Fruit fly (Drosophila melanogaster) whole organism, embryonic: ENCODE measurements around the gene Caf1-55.

ENCODE experiments used
- B-H1 ChIP-seq: fragments of 200-800 bp; sonication (Bioruptor generic); IDR thresholded peaks from 3 replicates; pipeline ENCODE4 v1.3.6; 2022; ENCODE audit warnings: missing biosample characterization, missing genetic modification characterization
- B-H2 ChIP-seq: fragments of 200-800 bp; sonication (Bioruptor generic); optimal IDR thresholded peaks from 2 replicates; lab custom pipeline; 2018; ENCODE audit warnings: missing biosample characterization, mild to moderate bottlenecking, missing genetic modification characterization
- Bdp1 ChIP-seq: fragments of 200-800 bp; sonication (Bioruptor generic); optimal IDR thresholded peaks from 3 replicates; lab custom pipeline; 2016; ENCODE audit warnings: missing biosample characterization, missing genetic modification characterization
- Bgb ChIP-seq: fragments of 200-800 bp; sonication (Bioruptor generic); IDR thresholded peaks from 2 replicates; pipeline ENCODE4 v1.3.6; 2022; ENCODE audit warnings: missing biosample characterization, missing genetic modification characterization; ENCODE audit not compliant: partially characterized antibody
- CG10274 ChIP-seq: fragments of 200-800 bp; sonication (Bioruptor generic); optimal IDR thresholded peaks from 3 replicates; lab custom pipeline; 2017; ENCODE audit warnings: missing biosample characterization, mild to moderate bottlenecking, missing genetic modification characterization
- CG11247 ChIP-seq: fragments of 200-800 bp; sonication (Bioruptor generic); IDR thresholded peaks from 2 replicates; pipeline ENCODE4 v1.3.6; 2022; ENCODE audit warnings: missing biosample characterization, missing genetic modification characterization
- CG11504 ChIP-seq: fragments of 200-800 bp; sonication (Bioruptor generic); optimal IDR thresholded peaks from 3 replicates; lab custom pipeline; 2019; ENCODE audit warnings: missing biosample characterization, mild to moderate bottlenecking, missing genetic modification characterization, moderate library complexity
- CG12942 ChIP-seq: fragments of 200-800 bp; sonication (Bioruptor generic); optimal IDR thresholded peaks from 3 replicates; lab custom pipeline; 2016; ENCODE audit warnings: missing biosample characterization, missing genetic modification characterization
- CG14710 ChIP-seq: fragments of 200-800 bp; sonication (Bioruptor generic); optimal IDR thresholded peaks from 3 replicates; lab custom pipeline; 2019; ENCODE audit warnings: missing biosample characterization, mild to moderate bottlenecking, missing genetic modification characterization, moderate library complexity
- CG1603 ChIP-seq: fragments of 200-800 bp; sonication (Bioruptor generic); optimal IDR thresholded peaks from 2 replicates; lab custom pipeline; 2019; ENCODE audit warnings: missing biosample characterization, mild to moderate bottlenecking, missing genetic modification characterization, moderate library complexity
- CG30431 ChIP-seq: fragments of 200-800 bp; sonication (Bioruptor generic); optimal IDR thresholded peaks from 2 replicates; lab custom pipeline; 2017; ENCODE audit warnings: missing biosample characterization, missing genetic modification characterization
- CG32767 ChIP-seq: fragments of 200-800 bp; sonication (Bioruptor generic); IDR thresholded peaks from 2 replicates; pipeline ENCODE4 v1.3.6; 2022; ENCODE audit warnings: missing biosample characterization, missing genetic modification characterization
- CG43689 ChIP-seq: fragments of 200-800 bp; sonication (Bioruptor generic); IDR thresholded peaks from 2 replicates; pipeline ENCODE4 v1.3.6; 2022; ENCODE audit warnings: missing biosample characterization, missing genetic modification characterization
- CG4617 ChIP-seq: fragments of 200-800 bp; sonication (Bioruptor generic); optimal IDR thresholded peaks from 3 replicates; lab custom pipeline; 2016; ENCODE audit warnings: missing biosample characterization, missing genetic modification characterization, borderline replicate concordance
- CG8388 ChIP-seq: fragments of 200-800 bp; sonication (Bioruptor generic); optimal IDR thresholded peaks from 2 replicates; lab custom pipeline; 2019; ENCODE audit warnings: missing biosample characterization, mild to moderate bottlenecking, missing genetic modification characterization, moderate library complexity
- D ChIP-seq, 2 experiments: fragments of 200-800 bp in 1 of 2; fragments of >200 bp in 1 of 2; sonication (Bioruptor generic) in 1 of 2; optimal IDR thresholded peaks; 2 replicates in 1 of 2; 3 replicates in 1 of 2; lab custom pipeline; 2017; ENCODE audit warnings: mild to moderate bottlenecking in 1 of 2, missing biosample characterization in 1 of 2, missing genetic modification characterization in 1 of 2, missing genetic modification reagents in 1 of 2
- Deaf1 ChIP-seq: fragments of 200-800 bp; optimal IDR thresholded peaks from 3 replicates; lab custom pipeline; 2019; ENCODE audit warnings: missing biosample characterization, mild to moderate bottlenecking, missing genetic modification characterization, moderate library complexity
- Dfd ChIP-seq, 2 experiments: fragments of >200 bp; optimal IDR thresholded peaks; 2 replicates each; lab custom pipeline; 2017; ENCODE audit warnings: missing biosample characterization in 2 of 2, missing genetic modification characterization in 2 of 2
- Dip2 ChIP-seq: fragments of 200-800 bp; sonication (Bioruptor generic); IDR thresholded peaks from 2 replicates; pipeline ENCODE4 v1.3.6; 2022; ENCODE audit warnings: missing biosample characterization, missing genetic modification characterization
- Dref ChIP-seq: fragments of 200-800 bp; sonication (Bioruptor generic); IDR thresholded peaks from 2 replicates; pipeline ENCODE4 v1.3.6; 2022; ENCODE audit warnings: missing biosample characterization, missing genetic modification characterization
- Fer2 ChIP-seq: fragments of 200-800 bp; sonication (Bioruptor generic); optimal IDR thresholded peaks from 2 replicates; lab custom pipeline; 2018; ENCODE audit warnings: missing biosample characterization, mild to moderate bottlenecking, missing genetic modification characterization, moderate library complexity
- Lhr ChIP-seq: fragments of 200-800 bp; sonication (Bioruptor generic); optimal IDR thresholded peaks from 3 replicates; lab custom pipeline; 2017; ENCODE audit warnings: mild to moderate bottlenecking, missing biosample characterization, missing genetic modification reagents, missing genetic modification characterization
- Med ChIP-seq: fragments of 200-800 bp; sonication (Bioruptor generic); peaks from one replicate; lab custom pipeline; 2016; ENCODE audit warnings: missing biosample characterization, missing genetic modification characterization, mild to moderate bottlenecking, inconsistent platforms, moderate library complexity
- Oaz ChIP-seq: fragments of 200-800 bp; sonication (Bioruptor generic); IDR thresholded peaks from 2 replicates; pipeline ENCODE4 v1.3.6; 2022; ENCODE audit warnings: missing biosample characterization, missing genetic modification characterization
- Optix ChIP-seq: fragments of 200-800 bp; sonication (Bioruptor generic); IDR thresholded peaks from 3 replicates; pipeline ENCODE4 v1.3.6; 2022; ENCODE audit warnings: missing biosample characterization, missing genetic modification characterization
- PHDP ChIP-seq: fragments of 200-800 bp; sonication (Bioruptor generic); optimal IDR thresholded peaks from 3 replicates; lab custom pipeline; 2018; ENCODE audit warnings: missing biosample characterization, mild to moderate bottlenecking, missing genetic modification characterization, moderate library complexity
- Usf ChIP-seq: fragments of 200-800 bp; sonication (Bioruptor generic); optimal IDR thresholded peaks from 2 replicates; lab custom pipeline; 2017; ENCODE audit warnings: missing genotype, missing biosample characterization, missing genetic modification characterization
- al ChIP-seq: fragments of 200-800 bp; sonication (Bioruptor generic); IDR thresholded peaks from 2 replicates; pipeline ENCODE4 v1.3.6; 2022; ENCODE audit warnings: missing biosample characterization, missing genetic modification characterization
- aop ChIP-seq: fragments of 200-800 bp; sonication (Bioruptor generic); IDR thresholded peaks from 2 replicates; pipeline ENCODE4 v1.3.6; 2022; ENCODE audit warnings: missing biosample characterization, missing genetic modification characterization
- da ChIP-seq: fragments of 200-800 bp; sonication (Bioruptor generic); optimal IDR thresholded peaks from 2 replicates; lab custom pipeline; 2016; ENCODE audit warnings: missing biosample characterization, missing genetic modification characterization
- dan ChIP-seq: fragments of 200-800 bp; sonication (Bioruptor generic); IDR thresholded peaks from 2 replicates; pipeline ENCODE4 v1.3.6; 2022; ENCODE audit warnings: missing biosample characterization, missing genetic modification characterization
- disco-r ChIP-seq: fragments of 200-800 bp; sonication (Bioruptor generic); optimal IDR thresholded peaks from 2 replicates; lab custom pipeline; 2016; ENCODE audit warnings: missing biosample characterization, missing genetic modification characterization
- dmrt99B ChIP-seq: fragments of 200-800 bp; sonication (Bioruptor generic); optimal IDR thresholded peaks from 2 replicates; lab custom pipeline; 2018; ENCODE audit warnings: missing biosample characterization, mild to moderate bottlenecking, missing genetic modification characterization, moderate library complexity
- fd3F ChIP-seq: fragments of 200-800 bp; sonication (Bioruptor generic); optimal IDR thresholded peaks from 2 replicates; lab custom pipeline; 2018; ENCODE audit warnings: missing biosample characterization, mild to moderate bottlenecking, missing genetic modification characterization, moderate library complexity
- fu2 ChIP-seq: fragments of 200-800 bp; sonication (Bioruptor generic); optimal IDR thresholded peaks from 2 replicates; lab custom pipeline; 2016; ENCODE audit warnings: missing biosample characterization, missing genetic modification characterization
- gcm ChIP-seq: fragments of 200-800 bp; sonication (Bioruptor generic); optimal IDR thresholded peaks from 2 replicates; lab custom pipeline; 2019; ENCODE audit warnings: missing biosample characterization, mild to moderate bottlenecking, missing genetic modification characterization, moderate library complexity
- gsb ChIP-seq: fragments of 200-800 bp; sonication (Bioruptor generic); IDR thresholded peaks from 2 replicates; pipeline ENCODE4 v1.3.6; 2022; ENCODE audit warnings: missing biosample characterization, missing genetic modification characterization
- gt ChIP-seq: fragments of 200-800 bp; sonication (Bioruptor generic); IDR thresholded peaks from 2 replicates; pipeline ENCODE4 v1.3.6; 2022; ENCODE audit warnings: missing biosample characterization, missing genetic modification characterization
- insv ChIP-seq, 2 experiments: fragments of 200-800 bp; sonication (Bioruptor generic); optimal IDR thresholded peaks; 3 replicates each; lab custom pipeline; 2016 to 2018; ENCODE audit warnings: missing biosample characterization in 2 of 2, missing genetic modification characterization in 2 of 2
- jing ChIP-seq: fragments of 200-800 bp; sonication (Bioruptor generic); optimal IDR thresholded peaks from 2 replicates; lab custom pipeline; 2018; ENCODE audit warnings: missing biosample characterization, mild to moderate bottlenecking, missing genetic modification characterization
- kni ChIP-seq: fragments of 200-800 bp; sonication (Bioruptor generic); optimal IDR thresholded peaks from 3 replicates; lab custom pipeline; 2017; ENCODE audit warnings: mild to moderate bottlenecking, missing biosample characterization, missing genetic modification reagents, missing genetic modification characterization
- mam ChIP-seq: fragments of 200-800 bp; sonication (Bioruptor generic); optimal IDR thresholded peaks from 3 replicates; lab custom pipeline; 2016; ENCODE audit warnings: missing biosample characterization, missing genetic modification characterization
- nerfin-2 ChIP-seq: fragments of 200-800 bp; sonication (Bioruptor generic); IDR thresholded peaks from 2 replicates; pipeline ENCODE4 v1.3.6; 2022; ENCODE audit warnings: missing biosample characterization, missing genetic modification characterization; ENCODE audit not compliant: partially characterized antibody
- pan ChIP-seq, 4 experiments: fragments of >200 bp in 3 of 4; fragments of 200-800 bp in 1 of 4; sonication (Bioruptor generic) in 1 of 4; optimal IDR thresholded peaks in 3 of 4; IDR thresholded peaks in 1 of 4; 2 replicates each; pipeline versions ENCODE4 v1.3.6 to Lab custom; 2017 to 2022; ENCODE audit warnings: missing biosample characterization in 2 of 4, missing genetic modification characterization in 2 of 4, mixed read lengths in 1 of 4
- pnt ChIP-seq: fragments of 200-800 bp; sonication (Bioruptor generic); optimal IDR thresholded peaks from 3 replicates; lab custom pipeline; 2016; ENCODE audit warnings: missing biosample characterization, missing genetic modification characterization
- salm ChIP-seq: fragments of 200-800 bp; sonication (Bioruptor generic); optimal IDR thresholded peaks from 2 replicates; lab custom pipeline; 2018; ENCODE audit warnings: missing biosample characterization, mild to moderate bottlenecking, missing genetic modification characterization
- sens ChIP-seq: fragments of 200-800 bp; sonication (Bioruptor generic); peaks from one replicate; lab custom pipeline; 2016; ENCODE audit warnings: missing biosample characterization, missing genetic modification characterization
- sisA ChIP-seq: fragments of 200-800 bp; sonication (Bioruptor generic); IDR thresholded peaks from 2 replicates; pipeline ENCODE4 v1.3.6; 2022; ENCODE audit warnings: missing biosample characterization, missing genetic modification characterization
- unpg ChIP-seq: fragments of 200-800 bp; sonication (Bioruptor generic); optimal IDR thresholded peaks from 3 replicates; lab custom pipeline; 2018; ENCODE audit warnings: missing biosample characterization, mild to moderate bottlenecking, missing genetic modification characterization, moderate library complexity
- vfl ChIP-seq: fragments of 200-800 bp; sonication (Bioruptor generic); optimal IDR thresholded peaks from 2 replicates; lab custom pipeline; 2016; ENCODE audit warnings: missing biosample characterization, missing genetic modification characterization
- zfh1 ChIP-seq: fragments of 200-800 bp; sonication (Bioruptor generic); IDR thresholded peaks from 3 replicates; pipeline ENCODE4 v1.3.6; 2022; ENCODE audit warnings: missing biosample characterization, missing genetic modification characterization

Caf1-55 gene

dm6 chr3R:15206273-15206672 is 19.1 kb upstream of the Caf1-55 start, which contains the start of gene Spn88Ea (continued):
- TF ChIP-seq CG12942 (GFP tag; lab: Kevin White, UChicago), result no peak
- no peak for TF ChIP-seq Dip2
- TF ChIP-seq CG11247 (GFP tag; lab: Robert Waterston, UW), result no peak
- TF ChIP-seq vfl (GFP tag; lab: Kevin White, UChicago), result no peak
- no peak for TF ChIP-seq da (GFP tag; lab: Kevin White, UChicago)
- TF ChIP-seq zfh1, result no peak
- TF ChIP-seq Bdp1, result no peak
- no peak for TF ChIP-seq CG10274 (GFP tag; lab: Kevin White, UChicago)
- TF ChIP-seq gsb, result no peak
- no peak for TF ChIP-seq aop (GFP tag; lab: Robert Waterston, UW)
- TF ChIP-seq PHDP (tag; lab: Kevin White, UChicago), result no peak
- TF ChIP-seq dan (GFP tag; lab: Robert Waterston, UW), result no peak
- no peak for TF ChIP-seq Lhr (GFP tag; lab: Kevin White, UChicago)
- no peak for TF ChIP-seq Oaz (GFP tag; lab: Robert Waterston, UW)
- TF ChIP-seq CG4617 (GFP tag; lab: Kevin White, UChicago), result no peak
- no peak for TF ChIP-seq Usf (GFP tag; lab: Kevin White, UChicago)
- TF ChIP-seq nerfin-2 (GFP tag; lab: Robert Waterston, UW), result no peak
- no peak for TF ChIP-seq gt (GFP tag; lab: Robert Waterston, UW)
- TF ChIP-seq fd3F (GFP tag; lab: Kevin White, UChicago), result no peak
- TF ChIP-seq D (optimal IDR thresholded peaks at IDR 0.05; lab: Kevin White, UChicago), result no peak
- TF ChIP-seq D (GFP tag; optimal IDR thresholded peaks at IDR 0.05; lab: Kevin White, UChicago), result no peak
- no peak for TF ChIP-seq pan (optimal IDR thresholded peaks at IDR 0.05; lab: Kevin White, UChicago)
- TF ChIP-seq pan (GFP tag; optimal IDR thresholded peaks at IDR 0.05 in 1 of 2, IDR thresholded peaks at IDR 0.05 in 1 of 2), result no peak
- no peak for TF ChIP-seq insv (GFP tag; optimal IDR thresholded peaks at IDR 0.05; lab: Kevin White, UChicago)
- TF ChIP-seq CG8388 (GFP tag; lab: Kevin White, UChicago), result no peak
- peak; percentile 63 for TF ChIP-seq sens (GFP tag; lab: Kevin White, UChicago)
- TF ChIP-seq mam (GFP tag; lab: Kevin White, UChicago), result no peak
- no peak for TF ChIP-seq Fer2 (tag; lab: Kevin White, UChicago)
- TF ChIP-seq B-H1 (GFP tag; lab: Robert Waterston, UW), result no peak; the same call in 2 of the 3 replicates
- TF ChIP-seq CG32767 (GFP tag; lab: Robert Waterston, UW), result no peak
- no peak for TF ChIP-seq Deaf1
- TF ChIP-seq unpg (GFP tag; lab: Kevin White, UChicago), result no peak
- TF ChIP-seq fu2, result no peak
- TF ChIP-seq sisA (GFP tag; lab: Robert Waterston, UW), result no peak
- TF ChIP-seq Dfd (GFP tag; optimal IDR thresholded peaks at IDR 0.05; lab: Kevin White, UChicago), result no peak
- no peak for TF ChIP-seq jing
- TF ChIP-seq Optix (GFP tag; lab: Robert Waterston, UW), result no peak
- TF ChIP-seq pnt (GFP tag; lab: Kevin White, UChicago), result no peak
- no peak for TF ChIP-seq CG11504 (tag; lab: Kevin White, UChicago)
- TF ChIP-seq B-H2 (GFP tag; lab: Kevin White, UChicago), result no peak
- peak; percentile 37 for TF ChIP-seq CG1603 (tag; lab: Kevin White, UChicago)
- no peak for TF ChIP-seq salm (tag; lab: Kevin White, UChicago)
- TF ChIP-seq CG43689, result no peak
- TF ChIP-seq Dref, result peak; percentile 65
- peak; percentile 54 for TF ChIP-seq Bgb (GFP tag; lab: Robert Waterston, UW)
- no peak for TF ChIP-seq disco-r
- no peak for TF ChIP-seq CG14710 (tag; lab: Kevin White, UChicago)
- TF ChIP-seq Med (GFP tag; lab: Kevin White, UChicago), result peak; percentile 70
- TF ChIP-seq CG30431 (GFP tag; lab: Kevin White, UChicago), result no peak
- TF ChIP-seq al (GFP tag; lab: Robert Waterston, UW), result no peak
- TF ChIP-seq dmrt99B, result no peak
- no peak for TF ChIP-seq kni (GFP tag; lab: Kevin White, UChicago)
- TF ChIP-seq gcm, result no peak
